Worm (Caenorhabditis elegans) whole organism, L3 larva: Measurements from ENCODE around the gene olrn-1.

ENCODE experiments used
- ZK546.5 ChIP-seq: sonication (generic microtip); optimal IDR thresholded peaks from 2 replicates; lab custom pipeline; 2017; ENCODE audit warnings: missing biosample characterization, missing genetic modification characterization
- aly-2 ChIP-seq: fragments of 150-350 bp; optimal IDR thresholded peaks from 2 replicates; lab custom pipeline; 2014; ENCODE audit warnings: missing biosample characterization, missing genetic modification characterization
- ama-1 ChIP-seq: fragments of 150-350 bp; optimal IDR thresholded peaks from 2 replicates; lab custom pipeline; 2018
- ceh-16 ChIP-seq: sonication (generic microtip); optimal IDR thresholded peaks from 2 replicates; lab custom pipeline; 2017; ENCODE audit warnings: missing biosample characterization, missing genetic modification characterization
- ceh-28 ChIP-seq: fragments of 150-350 bp; optimal IDR thresholded peaks from 2 replicates; lab custom pipeline; 2014; ENCODE audit warnings: missing biosample characterization, missing genetic modification reagents, missing genetic modification characterization
- ceh-9 ChIP-seq: sonication (generic microtip); optimal IDR thresholded peaks from 2 replicates; lab custom pipeline; 2018; ENCODE audit warnings: missing biosample characterization, missing genetic modification characterization
- daf-12 ChIP-seq: fragments of 150-350 bp; optimal IDR thresholded peaks from 2 replicates; lab custom pipeline; 2014; ENCODE audit warnings: missing biosample characterization, missing genetic modification reagents, missing genetic modification characterization
- egl-27 ChIP-seq: sonication (generic microtip); optimal IDR thresholded peaks from 4 replicates; lab custom pipeline; 2017; ENCODE audit warnings: missing biosample characterization, missing genetic modification reagents, missing genetic modification characterization
- egl-5 ChIP-seq: fragments of 150-350 bp; optimal IDR thresholded peaks from 2 replicates; lab custom pipeline; 2017; ENCODE audit warnings: missing biosample characterization, missing genetic modification reagents, missing genetic modification characterization, inconsistent platforms
- elt-1 ChIP-seq: fragments of 150-350 bp; optimal IDR thresholded peaks from 2 replicates; lab custom pipeline; 2014; ENCODE audit warnings: missing biosample characterization, missing genetic modification characterization
- elt-2 ChIP-seq: sonication (generic microtip); optimal IDR thresholded peaks from 2 replicates; lab custom pipeline; 2016; ENCODE audit warnings: missing genetic modification reagents, mild to moderate bottlenecking, missing genetic modification characterization, missing compliant biosample characterization
- fos-1 ChIP-seq: fragments of 150-350 bp; optimal IDR thresholded peaks from 2 replicates; lab custom pipeline; 2014; ENCODE audit warnings: missing biosample characterization, missing genetic modification characterization
- hmg-11 ChIP-seq: sonication (generic microtip); optimal IDR thresholded peaks from 2 replicates; lab custom pipeline; 2016; ENCODE audit warnings: missing genetic modification characterization, missing compliant biosample characterization
- jun-1 ChIP-seq: fragments of 150-350 bp; optimal IDR thresholded peaks from 2 replicates; lab custom pipeline; 2014; ENCODE audit warnings: missing biosample characterization, missing genetic modification reagents, missing genetic modification characterization
- lin-15B ChIP-seq: fragments of 150-350 bp; optimal IDR thresholded peaks from 2 replicates; lab custom pipeline; 2014; ENCODE audit warnings: missing biosample characterization, missing genetic modification characterization
- lin-39 ChIP-seq: fragments of 150-350 bp; optimal IDR thresholded peaks from 2 replicates; lab custom pipeline; 2018; ENCODE audit warnings: missing biosample characterization, missing genetic modification reagents, missing genetic modification characterization
- mdl-1 ChIP-seq: fragments of 150-350 bp; optimal IDR thresholded peaks from 2 replicates; lab custom pipeline; 2014; ENCODE audit warnings: missing biosample characterization, missing genetic modification characterization
- mml-1 ChIP-seq: fragments of 150-350 bp; sonication (generic microtip); optimal IDR thresholded peaks from 3 replicates; lab custom pipeline; 2014; ENCODE audit warnings: missing biosample characterization, missing genetic modification characterization
- nhr-11 ChIP-seq: fragments of 150-350 bp; optimal IDR thresholded peaks from 2 replicates; lab custom pipeline; 2014; ENCODE audit warnings: missing biosample characterization, missing genetic modification characterization
- nhr-23 ChIP-seq: fragments of 150-350 bp; optimal IDR thresholded peaks from 2 replicates; lab custom pipeline; 2014; ENCODE audit warnings: missing biosample characterization, missing genetic modification reagents, missing genetic modification characterization
- nhr-237 ChIP-seq: fragments of 150-350 bp; optimal IDR thresholded peaks from 2 replicates; lab custom pipeline; 2014; ENCODE audit warnings: missing biosample characterization, missing genetic modification characterization
- nhr-25 ChIP-seq: sonication (generic microtip); optimal IDR thresholded peaks from 2 replicates; lab custom pipeline; 2017; ENCODE audit warnings: missing biosample characterization, missing genetic modification characterization
- nhr-28 ChIP-seq: fragments of 150-350 bp; optimal IDR thresholded peaks from 2 replicates; lab custom pipeline; 2014; ENCODE audit warnings: missing biosample characterization, missing genetic modification characterization
- nhr-43 ChIP-seq: sonication (generic microtip); optimal IDR thresholded peaks from 2 replicates; lab custom pipeline; 2016; ENCODE audit warnings: mild to moderate bottlenecking, missing genetic modification characterization, missing compliant biosample characterization; ENCODE audit not compliant: poor library complexity, severe bottlenecking
- nhr-76 ChIP-seq: fragments of 150-350 bp; sonication (generic microtip); optimal IDR thresholded peaks from 5 replicates; lab custom pipeline; 2014; ENCODE audit warnings: missing biosample characterization, missing genetic modification characterization
- nhr-77 ChIP-seq: fragments of 150-350 bp; optimal IDR thresholded peaks from 2 replicates; lab custom pipeline; 2014; ENCODE audit warnings: missing biosample characterization, missing genetic modification characterization
- pqm-1 ChIP-seq: fragments of 150-350 bp; optimal IDR thresholded peaks from 2 replicates; lab custom pipeline; 2017; ENCODE audit warnings: missing biosample characterization, missing genetic modification characterization, inconsistent platforms
- sea-2 ChIP-seq: fragments of 150-350 bp; sonication (generic microtip); optimal IDR thresholded peaks from 4 replicates; lab custom pipeline; 2014; ENCODE audit warnings: missing biosample characterization, missing genetic modification reagents, missing genetic modification characterization
- snpc-4 ChIP-seq: fragments of 150-350 bp; optimal IDR thresholded peaks from 2 replicates; lab custom pipeline; 2014; ENCODE audit warnings: missing biosample characterization, missing genetic modification characterization
- unc-39 ChIP-seq: sonication (generic microtip); optimal IDR thresholded peaks from 4 replicates; lab custom pipeline; 2017; ENCODE audit warnings: missing biosample characterization, missing genetic modification characterization
- unc-62 ChIP-seq: fragments of 150-350 bp; sonication (generic microtip); optimal IDR thresholded peaks from 4 replicates; lab custom pipeline; 2014; ENCODE audit warnings: missing biosample characterization, missing genetic modification reagents, missing genetic modification characterization
- zag-1 ChIP-seq: fragments of 150-350 bp; optimal IDR thresholded peaks from 2 replicates; lab custom pipeline; 2014; ENCODE audit warnings: missing biosample characterization, missing genetic modification characterization

olrn-1 gene

ce11 chrX:15496927-15497605, 40.4 kb upstream of the olrn-1 start, which contains the start of gene suox-1 (continued):
- TF ChIP-seq nhr-25 (tag; lab: Kevin White, UChicago) (peak; percentile 48), ZK546.5 (tag; lab: Kevin White, UChicago) (no peak), ceh-9 (tag; lab: Kevin White, UChicago) (no peak), nhr-237 (tag; lab: Kevin White, UChicago) (no peak)
- TF ChIP-seq, all 47 proteins: peak for 10

ce11 chrX:15502455-15503174, 34.8 kb upstream of the olrn-1 start, which contains the start of gene H13N06.7:
H13N06.7 (plus strand) TSS chrX:15503124.
- TF ChIP-seq mdl-1 (tag; lab: Kevin White, UChicago) (no peak), lin-39 (no peak), unc-39 (tag; lab: Kevin White, UChicago) (no peak), elt-2 (tag; lab: Kevin White, UChicago) (no peak), nhr-77 (no peak), ceh-9 (tag; lab: Kevin White, UChicago) (no peak), nhr-28 (tag; lab: Kevin White, UChicago) (no peak), ama-1 (no peak), egl-27 (tag; lab: Kevin White, UChicago) (no peak)
- TF ChIP-seq, all 47 proteins: peak for 0

DNA sequence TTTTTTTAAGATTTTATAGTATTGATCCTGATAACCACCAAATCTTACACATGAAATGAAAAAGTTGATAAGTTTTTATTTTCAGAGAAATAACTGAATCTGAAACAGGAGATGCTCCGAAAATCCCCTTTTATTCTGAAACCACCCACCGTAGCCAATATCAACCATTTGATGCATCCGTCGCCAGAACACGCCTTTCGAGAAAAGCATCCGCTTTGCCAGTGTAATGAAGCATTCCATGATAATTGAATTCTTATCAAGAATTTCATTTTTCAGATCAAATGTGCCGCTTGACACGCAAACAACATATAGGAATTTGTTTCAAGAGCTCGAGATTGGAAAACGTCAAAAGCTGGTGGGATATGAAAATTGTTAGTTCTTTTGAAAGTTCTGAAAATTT, 32.7 kb upstream of the olrn-1 start, which contains the start of gene tbh-1:
TSS of gene tbh-1 (minus strand) at position 101 of the 400 bp plus-strand sequence.
- TF ChIP-seq nhr-25 (tag; lab: Kevin White, UChicago), result no peak
- no peak for TF ChIP-seq sea-2 (GFP tag; lab: Kevin White, UChicago)
- TF ChIP-seq ceh-16 (tag; lab: Kevin White, UChicago), result no peak
- no peak for TF ChIP-seq ama-1
- no peak for TF ChIP-seq egl-27 (tag; lab: Kevin White, UChicago)
- no peak for TF ChIP-seq snpc-4 (tag; lab: Kevin White, UChicago)
- TF ChIP-seq elt-2 (tag; lab: Kevin White, UChicago), result no peak
- TF ChIP-seq jun-1 (tag; lab: Kevin White, UChicago), result no peak
- TF ChIP-seq daf-12 (tag; lab: Kevin White, UChicago), result no peak
- no peak for TF ChIP-seq lin-15B (tag; lab: Kevin White, UChicago)

- TF ChIP-seq ama-1 (no peak), mdl-1 (tag; lab: Kevin White, UChicago) (no peak), hmg-11 (peak; percentile 36), jun-1 (tag; lab: Kevin White, UChicago) (no peak), lin-39 (peak; percentile 59), zag-1 (tag; lab: Kevin White, UChicago) (no peak), pqm-1 (tag; lab: Kevin White, UChicago) (no peak), lin-15B (tag; lab: Kevin White, UChicago) (peak; percentile 41), nhr-76 (no peak), ceh-28 (tag; lab: Kevin White, UChicago) (peak; percentile 6), ceh-9 (tag; lab: Kevin White, UChicago) (no peak), fos-1 (tag; lab: Kevin White, UChicago) (no peak), nhr-43 (tag; lab: Kevin White, UChicago) (no peak), nhr-237 (tag; lab: Kevin White, UChicago) (no peak), aly-2 (tag; lab: Kevin White, UChicago) (no peak), nhr-11 (no peak), egl-5 (tag; lab: Kevin White, UChicago) (no peak), unc-62 (no peak), elt-1 (tag; lab: Kevin White, UChicago) (no peak)
Observed at ce11 chrX:15507830-15508347, 29.6 kb upstream of the olrn-1 start, which contains the start of gene zipt-7.2. zipt-7.2 (minus strand) TSS chrX:15507880.

DNA sequence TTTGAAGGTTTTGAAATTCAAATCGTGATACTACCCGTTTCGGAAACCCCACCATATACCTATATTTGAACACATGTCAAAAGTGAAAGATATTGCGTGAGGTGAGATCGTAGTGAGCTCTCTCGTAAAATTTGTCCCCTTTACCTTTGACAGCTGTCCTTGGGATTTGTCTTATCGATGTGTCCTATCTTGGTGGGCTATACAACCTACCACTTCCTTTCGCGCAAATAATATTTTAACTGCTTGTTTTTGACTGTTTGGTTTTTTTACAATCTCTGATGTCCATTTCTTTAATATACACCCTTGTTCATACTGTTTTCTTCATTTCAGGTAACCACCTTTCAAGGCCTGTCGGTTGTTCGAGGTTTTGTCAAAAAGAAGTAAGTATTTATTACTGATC, 27.8 kb upstream of the olrn-1 start, which contains the start of gene eat-20:
TSS of gene eat-20 (plus strand) at position 331 of the 400 bp plus-strand sequence.
- TF ChIP-seq nhr-25 (tag; lab: Kevin White, UChicago) (peak; percentile 46), nhr-23 (tag; lab: Kevin White, UChicago) (peak; percentile 27), mml-1 (no peak)
- TF ChIP-seq, all 47 proteins: peak for 2
